Worm (Caenorhabditis elegans) whole organism, L2 larva: ENCODE measurements around the gene frpr-3.

Source experiments
- C34F6.9 ChIP-seq: fragments of 150-350 bp; optimal IDR thresholded peaks from 2 replicates; lab custom pipeline; 2014; ENCODE audit warnings: missing biosample characterization, missing genetic modification characterization
- F13H6.1 ChIP-seq: sonication (generic microtip); optimal IDR thresholded peaks from 2 replicates; lab custom pipeline; 2016; ENCODE audit warnings: missing genetic modification characterization, missing compliant biosample characterization
- R02D3.7 ChIP-seq: fragments of 150-350 bp; optimal IDR thresholded peaks from 2 replicates; lab custom pipeline; 2014; ENCODE audit warnings: missing biosample characterization, missing genetic modification characterization
- ZK546.5 ChIP-seq: sonication (generic microtip); optimal IDR thresholded peaks from 2 replicates; lab custom pipeline; 2017; ENCODE audit warnings: missing biosample characterization, missing genetic modification characterization
- alr-1 ChIP-seq: fragments of 150-350 bp; optimal IDR thresholded peaks from 2 replicates; lab custom pipeline; 2014; ENCODE audit warnings: missing biosample characterization, missing genetic modification characterization
- ama-1 ChIP-seq: fragments of 150-350 bp; optimal IDR thresholded peaks from 2 replicates; lab custom pipeline; 2018; ENCODE audit warnings: inconsistent platforms
- ceh-16 ChIP-seq: fragments of 150-350 bp; optimal IDR thresholded peaks from 2 replicates; lab custom pipeline; 2014; ENCODE audit warnings: missing biosample characterization, missing genetic modification characterization
- ceh-82 ChIP-seq: fragments of 150-350 bp; optimal IDR thresholded peaks from 2 replicates; lab custom pipeline; 2014; ENCODE audit warnings: missing biosample characterization, missing genetic modification characterization
- crh-2 ChIP-seq: sonication (generic microtip); optimal IDR thresholded peaks from 2 replicates; lab custom pipeline; 2017; ENCODE audit warnings: missing biosample characterization, missing genetic modification characterization
- egl-27 ChIP-seq: sonication (generic microtip); optimal IDR thresholded peaks from 3 replicates; lab custom pipeline; 2017; ENCODE audit warnings: missing biosample characterization, missing genetic modification reagents, missing genetic modification characterization
- elt-1 ChIP-seq: fragments of 150-350 bp; optimal IDR thresholded peaks from 2 replicates; lab custom pipeline; 2014; ENCODE audit warnings: missing biosample characterization, missing genetic modification characterization
- fos-1 ChIP-seq: fragments of 150-350 bp; optimal IDR thresholded peaks from 2 replicates; lab custom pipeline; 2014; ENCODE audit warnings: missing biosample characterization, missing genetic modification characterization
- gmeb-1 ChIP-seq: fragments of 150-350 bp; optimal IDR thresholded peaks from 2 replicates; lab custom pipeline; 2014; ENCODE audit warnings: missing biosample characterization, missing genetic modification characterization
- lin-11 ChIP-seq: fragments of 150-350 bp; sonication (generic microtip); optimal IDR thresholded peaks from 2 replicates; lab custom pipeline; 2014; ENCODE audit warnings: missing biosample characterization, missing genetic modification characterization, inconsistent platforms, mixed read lengths
- lin-13 ChIP-seq: fragments of 150-350 bp; optimal IDR thresholded peaks from 2 replicates; lab custom pipeline; 2014; ENCODE audit warnings: missing biosample characterization, missing genetic modification reagents, missing genetic modification characterization
- lin-39 ChIP-seq: fragments of 150-350 bp; optimal IDR thresholded peaks from 2 replicates; lab custom pipeline; 2014; ENCODE audit warnings: missing biosample characterization, missing genetic modification reagents, missing genetic modification characterization
- lsy-2 ChIP-seq, 2 experiments: fragments of 150-350 bp in 1 of 2; sonication (generic microtip) in 1 of 2; optimal IDR thresholded peaks; 2 replicates each; lab custom pipeline; 2014 to 2017; ENCODE audit warnings: missing biosample characterization in 2 of 2, missing genetic modification characterization in 2 of 2
- mab-5 ChIP-seq: fragments of 150-350 bp; optimal IDR thresholded peaks from 2 replicates; lab custom pipeline; 2014; ENCODE audit warnings: missing biosample characterization, missing genetic modification characterization
- mdl-1 ChIP-seq, 2 experiments: fragments of 150-350 bp in 1 of 2; sonication (generic microtip) in 1 of 2; optimal IDR thresholded peaks; 2 replicates each; lab custom pipeline; 2017; ENCODE audit warnings: missing biosample characterization in 2 of 2, missing genetic modification characterization in 2 of 2
- nhr-12 ChIP-seq: fragments of 150-350 bp; optimal IDR thresholded peaks from 2 replicates; lab custom pipeline; 2014; ENCODE audit warnings: missing biosample characterization, missing genetic modification characterization
- nhr-129 ChIP-seq: fragments of 150-350 bp; optimal IDR thresholded peaks from 2 replicates; lab custom pipeline; 2014; ENCODE audit warnings: missing biosample characterization, missing genetic modification characterization
- nhr-21 ChIP-seq: fragments of 150-350 bp; optimal IDR thresholded peaks from 2 replicates; lab custom pipeline; 2014; ENCODE audit warnings: missing biosample characterization, missing genetic modification characterization
- nhr-23 ChIP-seq: fragments of 150-350 bp; optimal IDR thresholded peaks from 2 replicates; lab custom pipeline; 2014; ENCODE audit warnings: missing biosample characterization, missing genetic modification reagents, missing genetic modification characterization
- nhr-25 ChIP-seq: fragments of 150-350 bp; sonication (generic microtip); optimal IDR thresholded peaks from 3 replicates; lab custom pipeline; 2014; ENCODE audit warnings: missing biosample characterization, missing genetic modification characterization
- nhr-77 ChIP-seq: fragments of 150-350 bp; optimal IDR thresholded peaks from 2 replicates; lab custom pipeline; 2014; ENCODE audit warnings: missing biosample characterization, missing genetic modification characterization
- peb-1 ChIP-seq: fragments of 150-350 bp; optimal IDR thresholded peaks from 2 replicates; lab custom pipeline; 2014; ENCODE audit warnings: missing biosample characterization, missing genetic modification characterization
- sma-3 ChIP-seq: sonication (generic microtip); optimal IDR thresholded peaks from 2 replicates; lab custom pipeline; 2016; ENCODE audit warnings: missing genetic modification reagents, missing genetic modification characterization, missing compliant biosample characterization
- sma-9 ChIP-seq, 2 experiments: fragments of 150-350 bp in 1 of 2; sonication (generic microtip) in 1 of 2; optimal IDR thresholded peaks; 2 replicates each; lab custom pipeline; 2014 to 2016; ENCODE audit warnings: missing genetic modification characterization in 2 of 2, mild to moderate bottlenecking in 1 of 2, missing biosample characterization in 1 of 2, missing compliant biosample characterization in 1 of 2, missing genetic modification reagents in 1 of 2, moderate library complexity in 1 of 2
- unc-39 ChIP-seq: fragments of 150-350 bp; optimal IDR thresholded peaks from 2 replicates; lab custom pipeline; 2014; ENCODE audit warnings: missing biosample characterization, missing genetic modification characterization
- unc-55 ChIP-seq: fragments of 150-350 bp; sonication (generic microtip); optimal IDR thresholded peaks from 3 replicates; lab custom pipeline; 2014; ENCODE audit warnings: missing biosample characterization, missing genetic modification reagents, missing genetic modification characterization
- unc-62 ChIP-seq: fragments of 150-350 bp; optimal IDR thresholded peaks from 2 replicates; lab custom pipeline; 2014; ENCODE audit warnings: missing biosample characterization, missing genetic modification reagents, missing genetic modification characterization
- zag-1 ChIP-seq: fragments of 150-350 bp; optimal IDR thresholded peaks from 2 replicates; lab custom pipeline; 2014; ENCODE audit warnings: missing biosample characterization, missing genetic modification characterization
- ztf-11 ChIP-seq: sonication (generic microtip); optimal IDR thresholded peaks from 2 replicates; lab custom pipeline; 2017; ENCODE audit warnings: missing biosample characterization, missing genetic modification characterization
- ztf-4 ChIP-seq: fragments of 150-350 bp; optimal IDR thresholded peaks from 2 replicates; lab custom pipeline; 2014; ENCODE audit warnings: missing biosample characterization, missing genetic modification characterization

Gene frpr-3

ce11 chrV:7755991-7756390 is 15.1 kb upstream of the frpr-3 start:
- TF ChIP-seq sma-9 (GFP tag; optimal IDR thresholded peaks at IDR 0.05; lab: Kevin White, UChicago) (peak; percentile 14), sma-9 (tag; optimal IDR thresholded peaks at IDR 0.05; lab: Kevin White, UChicago) (no peak), fos-1 (tag; lab: Kevin White, UChicago) (peak; percentile 5), ztf-4 (tag; lab: Kevin White, UChicago) (no peak)

- TF ChIP-seq lsy-2 (tag; optimal IDR thresholded peaks at IDR 0.05; lab: Kevin White, UChicago), result peak in 1 of 2 experiments; percentile 70
- TF ChIP-seq lin-13 (GFP tag; lab: Kevin White, UChicago), result peak; percentile 26
- peak; percentile 87 for TF ChIP-seq nhr-129
- peak; percentile 69 for TF ChIP-seq sma-9 (GFP tag; optimal IDR thresholded peaks at IDR 0.05; lab: Kevin White, UChicago)
- TF ChIP-seq sma-9 (tag; optimal IDR thresholded peaks at IDR 0.05; lab: Kevin White, UChicago), result no peak
- TF ChIP-seq peb-1 (tag; lab: Kevin White, UChicago), result no peak
- TF ChIP-seq nhr-25 (tag; lab: Kevin White, UChicago), result peak; percentile 24
- TF ChIP-seq F13H6.1 (tag; lab: Kevin White, UChicago), result peak; percentile 36
- no peak for TF ChIP-seq ztf-4 (tag; lab: Kevin White, UChicago)
- peak; percentile 82 for TF ChIP-seq C34F6.9 (tag; lab: Kevin White, UChicago)
- TF ChIP-seq nhr-77, result no peak
- peak in 1 of 2 experiments; percentile 73 for TF ChIP-seq mdl-1 (tag; optimal IDR thresholded peaks at IDR 0.05; lab: Kevin White, UChicago)
- peak; percentile 81 for TF ChIP-seq mab-5 (tag; lab: Kevin White, UChicago)
- peak; percentile 21 for TF ChIP-seq sma-3 (GFP tag; lab: Kevin White, UChicago)
- no peak for TF ChIP-seq lin-11 (tag; lab: Kevin White, UChicago)
- peak; percentile 12 for TF ChIP-seq nhr-21 (tag; lab: Kevin White, UChicago)
- peak; percentile 24 for TF ChIP-seq unc-62 (GFP tag; lab: Kevin White, UChicago)
- no peak for TF ChIP-seq ama-1 (lab: Kevin White, UChicago)
- peak; percentile 60 for TF ChIP-seq egl-27 (tag; lab: Kevin White, UChicago)
- peak; percentile 12 for TF ChIP-seq zag-1 (tag; lab: Kevin White, UChicago)
- TF ChIP-seq R02D3.7 (tag; lab: Kevin White, UChicago), result no peak
- TF ChIP-seq crh-2, result peak; percentile 75
- TF ChIP-seq fos-1 (tag; lab: Kevin White, UChicago), result peak; percentile 23
- no peak for TF ChIP-seq ceh-16
- TF ChIP-seq lin-39 (tag; lab: Kevin White, UChicago), result no peak
- TF ChIP-seq unc-55 (GFP tag; lab: Kevin White, UChicago), result peak; percentile 80
- no peak for TF ChIP-seq alr-1 (tag; lab: Kevin White, UChicago)
- no peak for TF ChIP-seq unc-39 (tag; lab: Kevin White, UChicago)
- peak; percentile 40 for TF ChIP-seq gmeb-1
Measured at ce11 chrV:7759270-7759669, 11.8 kb upstream of the frpr-3 start.

- peak; percentile 34 for TF ChIP-seq fos-1 (tag; lab: Kevin White, UChicago)
- no peak for TF ChIP-seq sma-3 (GFP tag; lab: Kevin White, UChicago)
Measured at ce11 chrV:7760174-7760573, 10.9 kb upstream of the frpr-3 start, which contains the start of gene hint-3. TSS of gene hint-3 (plus strand) at chrV:7760474.

ce11 chrV:7761906-7762305 is 9.2 kb upstream of the frpr-3 start:
- no peak for TF ChIP-seq ztf-11 (tag; lab: Kevin White, UChicago)
- TF ChIP-seq fos-1 (tag; lab: Kevin White, UChicago), result no peak
- TF ChIP-seq nhr-77, result no peak
- TF ChIP-seq nhr-129, result no peak
- TF ChIP-seq sma-3 (GFP tag; lab: Kevin White, UChicago), result no peak
- TF ChIP-seq R02D3.7 (tag; lab: Kevin White, UChicago), result no peak
- TF ChIP-seq F13H6.1 (tag; lab: Kevin White, UChicago), result no peak
- no peak for TF ChIP-seq ceh-16
- TF ChIP-seq lin-13 (GFP tag; lab: Kevin White, UChicago), result no peak
- no peak for TF ChIP-seq peb-1 (tag; lab: Kevin White, UChicago)
- no peak for TF ChIP-seq nhr-12 (tag; lab: Kevin White, UChicago)
- TF ChIP-seq elt-1 (tag; lab: Kevin White, UChicago), result no peak
- TF ChIP-seq ceh-82 (tag; lab: Kevin White, UChicago), result no peak
- no peak for TF ChIP-seq nhr-23 (tag; lab: Kevin White, UChicago)
- TF ChIP-seq ZK546.5 (tag; lab: Kevin White, UChicago), result no peak
